Worm (Caenorhabditis elegans) whole organism, L4 larva: Measurements from ENCODE around the gene fbxa-61.

Experiments used
- T20F7.1 ChIP-seq: fragments of 200-800 bp; sonication (Bioruptor generic); optimal IDR thresholded peaks from 2 replicates; lab custom pipeline; 2018; ENCODE audit warnings: mild to moderate bottlenecking, missing genetic modification characterization, missing compliant biosample characterization
- daf-16 ChIP-seq, 3 experiments: sonication (generic microtip); optimal IDR thresholded peaks; 2 replicates each; lab custom pipeline; 2016 to 2017; ENCODE audit warnings: missing genetic modification characterization in 3 of 3, missing genetic modification reagents in 3 of 3, mild to moderate bottlenecking in 2 of 3, missing compliant biosample characterization in 2 of 3, missing biosample characterization in 1 of 3, moderate library complexity in 1 of 3
- dve-1 ChIP-seq: sonication (generic microtip); optimal IDR thresholded peaks from 2 replicates; lab custom pipeline; 2017; ENCODE audit warnings: antibody characterized with exemption, mild to moderate bottlenecking, missing genetic modification characterization, missing compliant biosample characterization; ENCODE audit not compliant: insufficient read depth
- lin-13 ChIP-seq: fragments of 150-350 bp; optimal IDR thresholded peaks from 2 replicates; lab custom pipeline; 2014; ENCODE audit warnings: missing biosample characterization, missing genetic modification reagents, missing genetic modification characterization
- lin-39 ChIP-seq: fragments of 150-350 bp; optimal IDR thresholded peaks from 2 replicates; lab custom pipeline; 2014; ENCODE audit warnings: missing biosample characterization, missing genetic modification reagents, missing genetic modification characterization
- madf-9 ChIP-seq: fragments of 200-800 bp; sonication (Bioruptor generic); conservative IDR thresholded peaks from 2 replicates; pipeline ENCODE4 v1.3.6; 2022; ENCODE audit warnings: missing genetic modification reagents, missing genetic modification characterization, missing compliant biosample characterization
- nhr-28 ChIP-seq: fragments of 150-350 bp; optimal IDR thresholded peaks from 2 replicates; lab custom pipeline; 2014; ENCODE audit warnings: missing biosample characterization, missing genetic modification characterization
- nhr-48 ChIP-seq: sonication (generic microtip); optimal IDR thresholded peaks from 2 replicates; lab custom pipeline; 2016; ENCODE audit warnings: mild to moderate bottlenecking, missing genetic modification characterization, missing compliant biosample characterization
- pqm-1 ChIP-seq: sonication (generic microtip); optimal IDR thresholded peaks from 2 replicates; lab custom pipeline; 2017; ENCODE audit warnings: missing biosample characterization, missing genetic modification characterization
- zip-2 ChIP-seq: fragments of 150-350 bp; optimal IDR thresholded peaks from 2 replicates; lab custom pipeline; 2014; ENCODE audit warnings: missing biosample characterization, missing genetic modification characterization

The fbxa-61 gene

DNA sequence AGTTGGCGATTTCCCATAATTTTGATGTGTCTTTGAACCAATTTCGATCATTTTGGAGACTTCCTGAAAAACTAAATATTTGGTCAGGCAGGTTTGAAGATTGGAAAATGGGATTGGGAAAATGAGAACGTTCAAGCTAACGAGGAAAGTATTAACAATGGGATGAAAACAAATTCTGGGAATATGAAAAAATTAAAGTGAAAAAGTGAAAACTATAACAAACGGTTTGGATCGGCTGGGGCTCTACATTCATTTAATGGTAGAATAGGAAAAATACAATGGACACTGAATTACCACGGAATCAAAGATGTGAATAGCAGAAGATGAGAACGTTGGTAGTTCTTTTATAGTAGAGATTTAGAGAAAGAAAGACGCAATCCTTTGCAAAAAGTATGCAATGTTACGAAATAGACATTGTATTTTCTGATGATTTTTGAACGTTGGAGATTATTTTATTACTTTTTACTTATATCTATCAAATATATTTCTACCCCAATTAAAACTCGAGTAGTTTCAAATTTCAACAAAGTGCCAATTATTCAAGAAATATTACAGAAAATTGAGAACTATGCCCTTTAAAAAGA, 49.7 kb downstream of the fbxa-61 start, which contains the start of gene fbxa-50:
Gene fbxa-50, minus strand, starts transcription at position 51 of the 584 bp plus-strand sequence.
- TF ChIP-seq nhr-48 (no peak), zip-2 (tag; lab: Kevin White, UChicago) (peak; percentile 77), dve-1 (tag; lab: Kevin White, UChicago) (no peak), T20F7.1 (GFP tag; lab: Kevin White, UChicago) (no peak)
- TF ChIP-seq, all 104 proteins: peak for 1

DNA sequence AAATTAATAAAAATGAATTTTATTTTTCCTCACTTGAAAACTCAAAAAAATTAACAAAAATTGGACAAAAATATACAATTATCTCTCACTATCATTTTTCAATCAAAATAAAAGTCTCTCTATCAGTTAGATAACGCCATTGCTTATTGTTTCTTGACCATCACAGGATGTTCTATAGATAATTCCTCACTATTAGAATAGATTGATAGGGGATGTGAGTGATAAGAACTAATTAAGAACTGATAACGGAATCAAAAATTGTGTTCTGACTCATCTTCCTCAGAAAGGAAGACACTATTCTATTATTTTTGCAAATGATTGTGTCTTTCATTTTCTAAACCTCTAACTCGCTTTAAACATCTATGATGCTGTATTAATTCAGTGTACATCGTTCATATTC, 50.3 kb downstream of the fbxa-61 start:
- TF ChIP-seq lin-13 (GFP tag; lab: Kevin White, UChicago) (no peak), madf-9 (no peak), pqm-1 (tag; lab: Kevin White, UChicago) (peak; percentile 53), daf-16 (GFP tag; optimal IDR thresholded peaks at IDR 0.05; lab: Kevin White, UChicago) (no peak), daf-16 (tag; optimal IDR thresholded peaks at IDR 0.05; lab: Kevin White, UChicago) (peak; percentile 18), lin-39 (tag; lab: Kevin White, UChicago) (no peak), nhr-28 (tag; lab: Kevin White, UChicago) (peak; percentile 39)
